Fruit fly (Drosophila melanogaster): ENCODE measurements around the gene CG13794.

DNA sequence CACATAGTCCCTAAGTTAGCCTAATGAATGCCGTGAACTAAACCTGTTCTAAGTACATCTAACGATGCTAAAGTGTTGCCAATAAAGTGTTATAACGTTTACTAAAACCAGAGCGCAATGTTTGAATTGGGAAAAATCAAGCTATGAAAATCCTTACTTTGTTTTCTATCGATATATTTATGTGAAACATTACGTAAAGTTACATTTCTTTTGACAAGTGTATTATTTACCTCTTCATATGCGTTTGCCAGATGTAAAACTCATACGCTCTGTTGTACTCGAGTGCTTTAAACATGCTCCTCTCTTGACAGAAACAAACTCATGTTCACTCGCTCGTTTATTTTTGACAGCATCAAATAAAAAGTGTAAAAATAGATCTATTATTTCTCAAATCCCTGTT lies 12.0 kb downstream of the CG13794 start, which contains the start of gene Ntl:
- TF ChIP-seq HLH106 (tag; optimal IDR thresholded peaks at IDR 0.05): no peak
- TF ChIP-seq br (GFP tag; optimal IDR thresholded peaks at IDR 0.05): no peak
- TF ChIP-seq Hr78 (GFP tag; optimal IDR thresholded peaks at IDR 0.05): no peak
- TF ChIP-seq Abd-B (GFP tag; optimal IDR thresholded peaks at IDR 0.05): no peak
- no peak for TF ChIP-seq brk (GFP tag; optimal IDR thresholded peaks at IDR 0.05)
- TF ChIP-seq CG9705 (GFP tag; optimal IDR thresholded peaks at IDR 0.05): no peak
- no peak for TF ChIP-seq psq (GFP tag; optimal IDR thresholded peaks at IDR 0.05)
- TF ChIP-seq lola (GFP tag; optimal IDR thresholded peaks at IDR 0.05): no peak
- no peak for TF ChIP-seq fru (GFP tag; optimal IDR thresholded peaks at IDR 0.05)

Measured in whole organism, wandering third instar larva.